Fruit fly (Drosophila melanogaster) whole organism, adult: ENCODE results near the gene Ptp4E.

ENCODE experiments used
- CG11617 ChIP-seq: fragments of 200-800 bp; sonication (Bioruptor generic); optimal IDR thresholded peaks from 2 replicates; lab custom pipeline; 2017; ENCODE audit warnings: mild to moderate bottlenecking, missing biosample characterization, missing genetic modification reagents, missing genetic modification characterization
- CG12768 ChIP-seq: fragments of 200-800 bp; sonication (Bioruptor generic); optimal IDR thresholded peaks from 2 replicates; lab custom pipeline; 2017; ENCODE audit warnings: missing biosample characterization, missing genetic modification characterization, mild to moderate bottlenecking, moderate library complexity, missing genetic modification reagents
- CG14711 ChIP-seq: fragments of 200-800 bp; sonication (Bioruptor generic); optimal IDR thresholded peaks from 2 replicates; lab custom pipeline; 2018; ENCODE audit warnings: missing biosample characterization, mild to moderate bottlenecking, missing genetic modification characterization, moderate library complexity
- CG1620 ChIP-seq: fragments of 200-800 bp; sonication (Bioruptor generic); optimal IDR thresholded peaks from 2 replicates; lab custom pipeline; 2016; ENCODE audit warnings: missing biosample characterization, missing genetic modification characterization
- CG33017 ChIP-seq: fragments of 200-800 bp; sonication (Bioruptor generic); optimal IDR thresholded peaks from 2 replicates; lab custom pipeline; 2018; ENCODE audit warnings: missing biosample characterization, mild to moderate bottlenecking, missing genetic modification characterization, moderate library complexity
- CG5204 ChIP-seq: fragments of 200-800 bp; sonication (Bioruptor generic); optimal IDR thresholded peaks from 2 replicates; lab custom pipeline; 2016; ENCODE audit warnings: missing biosample characterization, missing genetic modification characterization
- CG7045 ChIP-seq: fragments of 200-800 bp; sonication (Bioruptor generic); optimal IDR thresholded peaks from 2 replicates; lab custom pipeline; 2017; ENCODE audit warnings: missing biosample characterization, mild to moderate bottlenecking, missing genetic modification characterization
- CG7101 ChIP-seq: fragments of 200-800 bp; sonication (Bioruptor generic); optimal IDR thresholded peaks from 2 replicates; lab custom pipeline; 2018; ENCODE audit warnings: missing biosample characterization, mild to moderate bottlenecking, missing genetic modification characterization, moderate library complexity
- Clk ChIP-seq: fragments of 200-800 bp; sonication (Bioruptor generic); optimal IDR thresholded peaks from 2 replicates; lab custom pipeline; 2017; ENCODE audit warnings: missing biosample characterization, missing genetic modification characterization
- Crg-1 ChIP-seq: fragments of 200-800 bp; sonication (Bioruptor generic); optimal IDR thresholded peaks from 2 replicates; lab custom pipeline; 2016; ENCODE audit warnings: missing biosample characterization, missing genetic modification characterization
- Hr96 ChIP-seq: fragments of 200-800 bp; sonication (Bioruptor generic); optimal IDR thresholded peaks from 2 replicates; lab custom pipeline; 2016; ENCODE audit warnings: missing biosample characterization, missing genetic modification characterization
- Mnt ChIP-seq: fragments of 200-800 bp; sonication (Bioruptor generic); optimal IDR thresholded peaks from 2 replicates; lab custom pipeline; 2016; ENCODE audit warnings: missing biosample characterization, mild to moderate bottlenecking, missing genetic modification characterization
- bab1 ChIP-seq: fragments of 200-800 bp; sonication (Bioruptor generic); optimal IDR thresholded peaks from 3 replicates; lab custom pipeline; 2019; ENCODE audit warnings: missing biosample characterization, mild to moderate bottlenecking, missing genetic modification characterization, moderate library complexity
- cic ChIP-seq: fragments of 200-800 bp; sonication (Bioruptor generic); optimal IDR thresholded peaks from 2 replicates; lab custom pipeline; 2017; ENCODE audit warnings: missing biosample characterization, mild to moderate bottlenecking, missing genetic modification characterization, moderate library complexity
- cnc ChIP-seq, 2 experiments: fragments of >200 bp; optimal IDR thresholded peaks; 2 replicates each; lab custom pipeline; 2017
- kay ChIP-seq: fragments of 200-800 bp; sonication (Bioruptor generic); peaks from one replicate; lab custom pipeline; 2016; ENCODE audit warnings: missing biosample characterization, missing genetic modification characterization, borderline replicate concordance
- ovo ChIP-seq: fragments of 200-800 bp; sonication (Bioruptor generic); optimal IDR thresholded peaks from 2 replicates; lab custom pipeline; 2016; ENCODE audit warnings: missing biosample characterization, missing genetic modification characterization
- pad ChIP-seq: fragments of 200-800 bp; sonication (Bioruptor generic); optimal IDR thresholded peaks from 3 replicates; lab custom pipeline; 2017; ENCODE audit warnings: missing biosample characterization, missing genetic modification characterization, mild to moderate bottlenecking, moderate library complexity, missing genetic modification reagents
- tj ChIP-seq: fragments of 200-800 bp; sonication (Bioruptor generic); optimal IDR thresholded peaks from 3 replicates; lab custom pipeline; 2017; ENCODE audit warnings: missing biosample characterization, mild to moderate bottlenecking, missing genetic modification characterization, moderate library complexity
- toe ChIP-seq: fragments of 200-800 bp; sonication (Bioruptor generic); optimal IDR thresholded peaks from 2 replicates; lab custom pipeline; 2016; ENCODE audit warnings: missing biosample characterization, missing genetic modification characterization

Gene Ptp4E

DNA sequence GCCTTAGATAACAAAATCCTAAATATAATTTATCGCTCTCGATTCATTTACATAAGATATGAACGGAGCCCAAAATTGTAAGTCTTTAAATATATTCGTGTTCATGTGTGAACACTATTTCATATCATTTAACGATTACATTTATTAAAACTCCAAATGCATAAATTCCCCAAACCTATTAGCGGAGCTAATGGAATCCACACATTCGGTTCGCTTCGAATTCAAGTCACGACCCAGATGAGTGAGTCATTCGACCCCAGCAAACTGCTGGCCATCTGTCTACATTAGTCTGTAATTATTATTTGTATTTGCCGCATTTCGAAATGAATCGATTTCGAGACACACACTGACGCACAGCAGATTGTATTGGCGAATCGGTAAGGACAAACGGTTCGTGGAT is 58.2 kb downstream of the Ptp4E start, which contains the start of gene CG12680:
TSS of gene CG12680 (plus strand) at position 301 of the 400 bp plus-strand sequence.
- TF ChIP-seq CG14711 (tag; lab: Kevin White, UChicago) = no peak
- TF ChIP-seq CG33017 (tag; lab: Kevin White, UChicago) = no peak
- no peak for TF ChIP-seq pad (GFP tag; lab: Kevin White, UChicago)
- TF ChIP-seq Clk (GFP tag; lab: Kevin White, UChicago) = no peak
- TF ChIP-seq CG1620 = no peak
- TF ChIP-seq CG7101 (tag; lab: Kevin White, UChicago) = no peak

DNA sequence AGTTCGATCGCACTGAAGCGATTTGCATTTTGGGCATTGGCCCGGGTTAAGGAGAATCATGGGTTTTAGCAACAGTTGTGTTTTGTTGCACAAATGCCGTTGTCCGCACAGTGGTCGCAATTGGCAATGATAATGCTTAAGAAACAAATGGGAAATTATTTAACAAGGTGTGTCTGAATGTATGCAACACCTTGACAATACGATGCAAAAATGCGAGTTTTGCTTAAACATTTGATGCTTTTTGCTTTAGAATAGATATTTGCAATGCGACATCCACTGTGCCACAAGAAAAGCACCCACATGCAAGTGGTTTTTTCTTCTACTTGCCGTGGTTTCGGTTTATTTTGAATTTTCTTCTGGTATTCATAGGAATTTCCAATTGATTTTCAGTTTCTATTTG is 60.1 kb downstream of the Ptp4E start:
- TF ChIP-seq toe (GFP tag; lab: Kevin White, UChicago) (no peak), Clk (GFP tag; lab: Kevin White, UChicago) (no peak), kay (GFP tag; lab: Kevin White, UChicago) (no peak), cnc (optimal IDR thresholded peaks at IDR 0.05; lab: Kevin White, UChicago) (no peak), CG5204 (no peak), CG11617 (no peak), Hr96 (no peak), bab1 (GFP tag; lab: Kevin White, UChicago) (no peak), Crg-1 (GFP tag; lab: Kevin White, UChicago) (no peak), CG1620 (no peak), ovo (GFP tag; lab: Kevin White, UChicago) (no peak), CG33017 (tag; lab: Kevin White, UChicago) (no peak), CG7045 (no peak), tj (GFP tag; lab: Kevin White, UChicago) (no peak), CG12768 (GFP tag; lab: Kevin White, UChicago) (no peak), cic (no peak), Mnt (GFP tag; lab: Kevin White, UChicago) (no peak), CG7101 (tag; lab: Kevin White, UChicago) (no peak)

DNA sequence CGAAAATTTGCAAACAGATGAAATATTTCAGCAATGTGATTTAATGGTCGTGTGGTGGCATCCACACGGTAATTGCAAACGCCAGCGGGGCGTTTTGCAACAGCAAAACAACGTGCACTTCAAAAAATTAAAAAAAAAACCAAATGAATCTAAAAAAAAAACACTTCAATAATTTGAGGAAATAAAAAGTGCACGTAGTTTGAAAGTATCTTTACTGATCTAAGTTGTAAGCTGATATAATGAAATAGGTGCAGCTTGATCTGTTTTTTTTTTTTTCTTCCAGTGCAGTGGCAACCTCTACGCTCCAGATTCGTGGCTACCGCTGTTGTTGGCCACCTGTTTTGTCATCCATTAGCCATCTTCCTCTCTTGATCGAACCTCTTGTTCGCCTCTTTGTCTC is 63.8 kb downstream of the Ptp4E start:
- TF ChIP-seq toe (GFP tag; lab: Kevin White, UChicago) = no peak
- TF ChIP-seq CG1620 = no peak
- no peak for TF ChIP-seq CG7101 (tag; lab: Kevin White, UChicago)
- TF ChIP-seq CG14711 (tag; lab: Kevin White, UChicago) = no peak
- no peak for TF ChIP-seq CG33017 (tag; lab: Kevin White, UChicago)
- no peak for TF ChIP-seq Clk (GFP tag; lab: Kevin White, UChicago)
- no peak for TF ChIP-seq bab1 (GFP tag; lab: Kevin White, UChicago)
- TF ChIP-seq Crg-1 (GFP tag; lab: Kevin White, UChicago) = no peak
- TF ChIP-seq cnc (optimal IDR thresholded peaks at IDR 0.05; lab: Kevin White, UChicago) = no peak
- TF ChIP-seq cic = no peak
